Fruit fly (Drosophila melanogaster) Kc167 (cell line): ENCODE measurements around the gene elB.

ENCODE experiments used
- Myc ChIP-seq: fragments of >200 bp; optimal IDR thresholded peaks from 2 replicates; lab custom pipeline; 2017; ENCODE audit warnings: missing external identifiers
- Sin3A ChIP-seq: fragments of >200 bp; optimal IDR thresholded peaks from 2 replicates; lab custom pipeline; 2018; ENCODE audit warnings: missing external identifiers
- h ChIP-seq: fragments of >200 bp; optimal IDR thresholded peaks from 3 replicates; lab custom pipeline; 2018; ENCODE audit warnings: missing external identifiers
- insv ChIP-seq: fragments of >200 bp; optimal IDR thresholded peaks from 3 replicates; lab custom pipeline; 2018; ENCODE audit warnings: missing external identifiers
- psq ChIP-seq: fragments of >200 bp; optimal IDR thresholded peaks from 2 replicates; lab custom pipeline; 2017; ENCODE audit warnings: missing external identifiers
- ttk ChIP-seq: sonication (Bioruptor generic); optimal IDR thresholded peaks from 2 replicates; lab custom pipeline; 2017; ENCODE audit warnings: missing external identifiers

The elB gene

DNA sequence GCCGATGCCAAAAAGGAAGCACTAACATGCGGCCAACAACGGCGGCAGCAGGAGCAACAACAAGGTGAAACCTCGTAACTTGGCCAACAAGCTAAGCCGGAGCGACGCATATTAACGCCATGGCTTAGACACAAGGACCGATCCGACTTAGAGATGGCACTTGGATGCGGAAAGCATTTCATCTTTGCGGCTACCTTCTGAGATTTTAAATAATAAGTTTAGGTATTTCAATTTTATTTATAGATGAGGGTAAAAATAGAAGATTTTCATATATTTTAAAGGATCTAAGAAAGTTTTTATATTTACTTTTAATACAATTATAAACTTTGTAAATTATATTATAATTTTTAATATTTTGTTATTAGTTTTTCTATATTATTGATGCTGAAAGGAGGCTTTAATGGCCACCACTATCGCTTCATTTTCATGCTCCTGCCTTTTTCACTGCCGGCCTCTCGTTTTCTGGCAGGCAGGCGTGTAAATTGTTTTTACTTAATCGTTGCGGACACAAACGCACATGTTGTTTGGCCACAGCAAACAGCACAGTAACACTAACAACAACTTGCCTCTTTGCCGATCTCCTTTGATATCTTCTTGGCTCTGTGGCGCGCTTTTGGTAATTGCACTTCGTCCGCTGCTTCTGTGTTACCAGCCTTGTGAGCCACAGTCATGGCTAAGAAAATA lies 42.6 kb downstream of the elB start:
- no peak for TF ChIP-seq Myc
- TF ChIP-seq insv (lab: Kevin White, UChicago): no peak
- TF ChIP-seq ttk (lab: Kevin White, UChicago): no peak
- TF ChIP-seq psq: no peak
- TF ChIP-seq h (lab: Kevin White, UChicago): no peak
- TF ChIP-seq Sin3A (lab: Kevin White, UChicago): no peak

DNA sequence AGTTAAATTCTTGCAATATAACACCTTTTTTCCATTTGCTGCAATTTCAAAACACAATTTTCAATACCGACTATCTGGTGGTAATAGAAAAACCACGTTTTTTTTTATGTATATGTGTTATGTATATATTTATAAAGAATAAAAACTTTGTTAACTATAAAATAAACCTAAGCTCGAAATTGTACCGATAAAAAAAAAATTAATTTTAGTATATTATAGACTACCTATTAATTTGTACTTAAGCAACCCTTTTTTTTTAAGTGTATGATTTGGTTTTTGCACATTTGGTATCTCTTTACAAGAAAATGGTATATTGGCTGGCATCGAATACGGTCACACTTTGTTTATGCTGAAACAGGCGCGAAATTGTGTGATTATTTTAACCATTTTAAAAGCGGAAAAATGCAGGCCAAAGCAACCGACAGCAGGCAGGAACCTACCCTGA lies 47.6 kb downstream of the elB start, which contains the start of gene spel1:
Gene spel1, plus strand, starts transcription at position 334 of the 445 bp plus-strand sequence.
- no peak for TF ChIP-seq psq
- no peak for TF ChIP-seq h (lab: Kevin White, UChicago)
- no peak for TF ChIP-seq insv (lab: Kevin White, UChicago)
- TF ChIP-seq Myc: no peak
- TF ChIP-seq Sin3A (lab: Kevin White, UChicago): no peak
- no peak for TF ChIP-seq ttk (lab: Kevin White, UChicago)

DNA sequence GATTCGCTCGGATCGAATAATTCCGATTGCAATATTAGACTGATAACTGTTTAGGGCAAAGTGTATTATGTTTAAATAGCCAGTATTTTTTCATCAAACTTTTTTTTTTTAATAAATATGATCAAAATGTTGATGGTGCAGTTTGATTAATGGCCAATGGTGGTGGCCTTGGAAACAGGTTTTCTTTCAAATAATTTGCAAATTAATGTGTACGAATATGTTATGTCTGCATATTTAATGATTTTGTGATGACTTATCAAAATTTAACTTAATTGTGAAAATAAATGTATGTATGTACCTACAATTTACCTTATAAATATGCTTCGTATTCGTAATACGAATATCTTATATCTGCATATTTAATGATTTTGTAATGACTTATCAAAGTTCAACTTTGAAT lies 48.1 kb downstream of the elB start:
- TF ChIP-seq Myc (no peak), psq (no peak), h (lab: Kevin White, UChicago) (no peak), insv (lab: Kevin White, UChicago) (no peak), Sin3A (lab: Kevin White, UChicago) (no peak), ttk (lab: Kevin White, UChicago) (no peak)

DNA sequence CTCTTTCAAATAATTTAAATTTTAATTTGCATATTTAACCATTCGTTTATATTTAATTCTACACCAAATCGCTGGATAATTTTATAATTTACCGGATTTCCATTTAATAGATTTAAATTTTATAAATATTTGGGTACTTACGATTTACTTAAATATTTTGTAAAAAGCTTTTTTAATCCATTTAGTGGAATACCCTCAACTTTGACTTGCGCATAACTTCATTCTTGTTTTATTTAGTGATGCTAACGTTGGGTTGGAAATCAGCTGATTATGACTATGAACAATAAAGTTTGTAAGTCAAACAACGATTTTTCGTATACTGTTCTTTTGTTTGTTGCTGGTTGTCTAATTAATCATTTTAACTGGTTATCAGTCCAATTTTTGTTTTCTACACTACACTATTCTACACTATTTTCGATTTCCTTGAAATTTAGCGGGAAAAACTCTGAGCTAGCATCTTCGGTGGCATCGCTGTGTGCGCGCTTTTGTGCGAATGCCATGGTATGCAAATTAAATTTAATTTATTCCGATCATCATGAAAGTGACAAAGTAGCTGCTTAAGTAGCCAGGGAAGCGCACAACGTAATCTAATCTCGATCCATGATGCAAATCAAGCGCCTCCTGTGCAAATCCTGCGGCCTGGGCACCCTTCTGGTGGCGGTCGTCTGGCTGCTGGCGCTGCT lies 50.4 kb downstream of the elB start, which contains the start of gene Pgant35A:
Gene Pgant35A, plus strand, starts transcription at position 473 of the 683 bp plus-strand sequence.
- TF ChIP-seq Myc (no peak), psq (no peak), Sin3A (lab: Kevin White, UChicago) (no peak), insv (lab: Kevin White, UChicago) (no peak), h (lab: Kevin White, UChicago) (no peak)

DNA sequence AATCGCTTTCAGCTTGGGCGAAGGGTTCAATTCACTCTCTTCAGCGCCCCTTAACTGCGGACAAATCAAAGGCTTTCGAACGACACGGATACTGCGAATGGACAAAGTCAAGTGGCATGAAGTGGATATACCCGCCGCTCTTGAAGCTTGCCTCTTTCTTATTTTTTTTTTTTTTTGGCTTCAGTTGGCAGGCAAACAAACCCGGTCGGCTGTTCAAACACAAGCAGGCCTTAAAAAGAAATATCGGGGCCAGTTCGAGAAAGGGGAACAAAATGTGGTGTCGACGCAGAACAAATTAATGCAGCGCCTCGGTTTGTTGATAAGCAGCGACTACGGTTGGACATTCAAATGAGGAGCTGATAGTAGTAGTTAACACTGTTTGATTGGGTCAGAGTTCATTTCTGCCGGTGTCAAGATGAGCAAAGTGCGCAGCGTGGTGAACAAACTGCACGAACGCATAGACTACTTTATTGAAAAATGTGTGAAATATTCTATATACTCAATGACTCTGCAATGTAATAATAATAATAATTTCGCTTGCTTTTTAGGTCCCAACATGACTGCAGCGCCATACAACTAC lies 52.5 kb downstream of the elB start:
- no peak for TF ChIP-seq insv (lab: Kevin White, UChicago)
- TF ChIP-seq ttk (lab: Kevin White, UChicago): no peak
- TF ChIP-seq psq: no peak
- TF ChIP-seq Sin3A (lab: Kevin White, UChicago): no peak
- no peak for TF ChIP-seq h (lab: Kevin White, UChicago)

DNA sequence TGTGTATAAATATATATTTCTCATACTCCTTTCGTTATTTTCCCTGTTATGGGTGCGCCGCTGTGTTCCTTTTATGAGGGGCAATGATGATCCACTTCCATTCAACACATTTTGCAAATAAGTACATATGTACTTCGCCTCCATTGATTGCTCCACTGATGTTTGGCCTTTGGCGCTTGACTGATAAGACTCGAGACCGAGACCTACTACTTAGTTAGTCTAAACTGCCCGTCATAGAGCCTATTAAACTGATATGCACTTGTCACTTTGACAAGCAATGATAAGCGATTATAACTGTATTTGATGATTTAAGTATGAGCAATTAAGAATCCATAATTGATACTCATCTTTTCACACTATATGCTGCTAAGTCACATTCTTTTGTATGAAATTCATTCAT lies 53.1 kb downstream of the elB start:
- TF ChIP-seq insv (lab: Kevin White, UChicago) (no peak), Myc (no peak), psq (no peak), h (lab: Kevin White, UChicago) (no peak), Sin3A (lab: Kevin White, UChicago) (no peak), ttk (lab: Kevin White, UChicago) (no peak)

DNA sequence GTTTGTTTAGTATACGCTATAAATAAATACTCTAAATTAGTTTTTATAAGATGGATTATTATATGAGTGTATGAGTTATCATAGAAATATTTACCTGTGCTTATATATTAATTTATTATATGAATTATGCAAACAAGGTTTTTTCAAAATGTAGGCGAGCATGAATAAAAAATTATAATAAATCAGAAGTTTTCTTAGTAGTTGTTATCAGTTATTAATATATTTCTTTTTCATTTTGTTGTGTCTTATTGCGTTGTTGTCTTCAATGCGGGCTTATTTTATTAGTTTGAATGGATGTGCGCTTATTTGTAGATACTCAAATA lies 53.5 kb downstream of the elB start:
- TF ChIP-seq Sin3A (lab: Kevin White, UChicago) (no peak), ttk (lab: Kevin White, UChicago) (no peak), insv (lab: Kevin White, UChicago) (no peak), Myc (no peak), psq (no peak)

DNA sequence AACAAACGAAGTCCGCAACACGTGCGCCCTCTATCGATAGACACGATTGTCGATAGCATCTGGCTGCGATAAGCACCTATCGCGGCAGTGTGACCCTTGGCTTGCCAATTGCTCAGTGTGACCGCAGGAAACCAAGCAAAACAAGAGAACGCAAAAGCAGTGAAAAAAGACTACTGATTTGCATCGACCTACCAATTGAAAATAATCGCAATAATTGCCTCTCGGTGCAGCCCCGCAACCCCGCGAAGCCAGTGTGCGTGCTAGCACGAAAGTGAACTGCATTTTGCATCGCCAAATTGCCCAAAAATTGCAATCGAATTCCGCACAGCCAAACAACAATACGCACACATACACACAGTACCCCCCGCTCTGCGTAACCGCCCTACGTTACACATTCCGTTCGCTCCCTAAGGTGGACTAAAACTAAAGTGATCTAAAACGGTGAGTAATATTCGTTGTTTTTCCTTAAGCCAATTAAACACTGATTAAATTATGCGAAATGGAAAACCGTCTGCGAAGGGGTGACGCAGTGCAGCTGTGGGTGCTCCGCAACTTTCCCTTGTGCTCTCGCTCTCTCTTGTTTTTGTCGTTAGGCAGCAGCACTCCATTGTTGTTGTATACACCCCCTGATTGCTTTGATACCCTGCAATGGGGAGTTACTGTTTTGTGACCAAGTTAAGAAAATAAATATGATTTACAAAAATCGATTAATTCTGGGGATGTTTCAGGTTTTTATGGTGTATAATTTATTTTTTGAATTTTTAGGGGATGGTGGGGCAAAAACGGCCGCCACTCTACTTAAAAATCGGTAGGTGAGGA lies 54.1 kb downstream of the elB start, which contains the start of gene Rab14:
Gene Rab14, plus strand, starts transcription at position 113 of the 819 bp plus-strand sequence.
- TF ChIP-seq Sin3A (lab: Kevin White, UChicago) (no peak), insv (lab: Kevin White, UChicago) (no peak), psq (no peak), Myc (no peak), ttk (lab: Kevin White, UChicago) (no peak), h (lab: Kevin White, UChicago) (no peak)

DNA sequence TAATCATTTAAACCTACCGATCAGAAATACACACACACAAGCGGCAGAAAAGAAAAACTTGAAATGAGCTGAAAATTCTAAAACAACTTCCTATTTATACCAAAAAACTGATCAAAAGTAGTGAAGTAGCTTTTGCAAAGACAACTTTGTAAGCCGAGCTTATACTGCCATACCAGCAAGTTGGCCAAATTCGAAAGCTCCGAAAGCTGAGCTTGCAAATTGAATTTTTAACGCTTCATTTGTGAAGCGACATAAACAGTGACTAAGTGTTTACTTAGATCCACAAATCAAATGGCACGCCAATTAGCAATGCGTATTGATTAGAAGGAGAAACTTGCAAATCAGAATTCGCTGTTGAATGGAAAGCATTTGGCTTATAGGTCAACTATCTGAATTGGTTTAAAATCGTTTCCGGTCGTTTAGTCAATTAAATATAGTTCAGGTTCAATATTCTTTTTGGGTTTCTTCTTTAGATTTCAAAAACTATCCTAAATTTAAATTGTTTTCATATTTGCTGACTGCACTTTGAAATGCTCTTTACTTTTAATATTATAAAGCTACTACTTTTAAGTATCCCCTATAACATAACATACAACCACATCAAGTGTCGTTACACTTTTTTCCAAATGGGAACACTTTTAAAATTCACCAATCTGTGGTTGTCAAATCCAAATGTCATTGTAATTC lies 57.8 kb downstream of the elB start, which contains the start of gene CG43052:
Gene CG43052, plus strand, starts transcription at position 637 of the 687 bp plus-strand sequence.
- no peak for TF ChIP-seq insv (lab: Kevin White, UChicago)
- TF ChIP-seq psq: no peak
- no peak for TF ChIP-seq Sin3A (lab: Kevin White, UChicago)
- TF ChIP-seq ttk (lab: Kevin White, UChicago): no peak
- TF ChIP-seq h (lab: Kevin White, UChicago): no peak
- no peak for TF ChIP-seq Myc

DNA sequence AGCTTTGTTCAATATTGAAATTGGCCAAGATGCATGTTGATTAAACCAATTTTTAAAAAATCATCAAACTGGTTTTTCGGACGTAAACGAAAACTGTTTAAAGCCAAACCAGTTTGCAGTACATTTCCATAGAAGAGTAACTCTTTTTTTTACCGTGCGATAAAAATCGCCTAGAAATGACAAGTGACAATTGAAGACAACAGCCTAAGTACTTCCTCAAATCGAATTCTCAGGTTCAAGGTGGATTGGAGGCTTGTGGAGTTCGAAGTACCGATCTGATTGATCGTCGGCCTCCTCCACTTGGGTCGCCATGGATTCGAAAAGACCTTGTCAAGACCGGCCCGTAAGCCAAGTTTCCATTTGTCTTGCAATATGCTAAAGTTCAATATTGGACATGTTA lies 58.8 kb downstream of the elB start:
- no peak for TF ChIP-seq h (lab: Kevin White, UChicago)
- no peak for TF ChIP-seq Myc
- TF ChIP-seq ttk (lab: Kevin White, UChicago): no peak
- TF ChIP-seq psq: no peak
- TF ChIP-seq Sin3A (lab: Kevin White, UChicago): no peak
- TF ChIP-seq insv (lab: Kevin White, UChicago): no peak

DNA sequence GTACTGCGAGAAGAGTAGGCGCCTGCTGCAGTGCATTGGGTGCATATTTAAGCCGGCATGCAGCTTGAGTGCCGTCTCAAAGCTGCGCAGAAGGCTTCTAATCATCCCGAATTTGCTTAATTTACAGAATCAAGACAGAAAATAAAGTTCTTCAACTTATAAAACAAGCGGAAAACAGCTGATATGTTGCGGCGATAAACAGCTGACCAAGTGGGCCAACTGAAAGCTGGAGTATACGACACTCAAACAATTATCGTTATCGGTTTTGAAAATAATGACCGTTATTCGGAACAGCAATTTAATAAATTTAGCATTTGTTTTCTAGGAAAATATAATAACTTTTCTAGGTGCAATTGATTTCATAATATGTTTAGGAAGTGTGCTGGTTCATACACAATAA lies 60.7 kb downstream of the elB start, which contains the start of gene mTTF:
Gene mTTF, minus strand, starts transcription at position 189 of the 400 bp plus-strand sequence.
- TF ChIP-seq psq: no peak
- no peak for TF ChIP-seq insv (lab: Kevin White, UChicago)
- no peak for TF ChIP-seq h (lab: Kevin White, UChicago)
- TF ChIP-seq Sin3A (lab: Kevin White, UChicago): no peak
- TF ChIP-seq Myc: no peak
- no peak for TF ChIP-seq ttk (lab: Kevin White, UChicago)
